Worm (Caenorhabditis elegans) whole organism, L4 larva: ENCODE data around the gene ZK662.2.
A peak's percentile ranks its signal among the peaks of the same experiment; 100 is the strongest.

Experiments
- F10B5.3 ChIP-seq: sonication (generic microtip); optimal IDR thresholded peaks from 2 replicates; lab custom pipeline; 2016; ENCODE audit warnings: mild to moderate bottlenecking, missing genetic modification characterization, missing compliant biosample characterization
- F26F4.8 ChIP-seq: fragments of 200-800 bp; sonication (Bioruptor generic); conservative IDR thresholded peaks from 2 replicates; pipeline ENCODE4 v1.3.6; 2022; ENCODE audit warnings: missing genetic modification characterization, missing compliant biosample characterization
- F49E8.2 ChIP-seq: sonication (generic microtip); optimal IDR thresholded peaks from 2 replicates; lab custom pipeline; 2016; ENCODE audit warnings: missing compliant biosample characterization, mild to moderate bottlenecking, missing genetic modification characterization, borderline replicate concordance
- T20F7.1 ChIP-seq: fragments of 200-800 bp; sonication (Bioruptor generic); optimal IDR thresholded peaks from 2 replicates; lab custom pipeline; 2018; ENCODE audit warnings: mild to moderate bottlenecking, missing genetic modification characterization, missing compliant biosample characterization
- T26A8.4 ChIP-seq: fragments of 200-800 bp; sonication (Bioruptor generic); IDR thresholded peaks from 2 replicates; pipeline ENCODE4 v1.3.6; 2022; ENCODE audit warnings: missing genetic modification characterization, missing compliant biosample characterization
- aha-1 ChIP-seq: fragments of 150-350 bp; peaks from one replicate; lab custom pipeline; 2014; ENCODE audit warnings: missing biosample characterization, missing genetic modification characterization
- arid-1 ChIP-seq: fragments of 200-800 bp; sonication (Bioruptor generic); conservative IDR thresholded peaks from 2 replicates; pipeline ENCODE4 v1.3.6; 2022; ENCODE audit warnings: missing genetic modification reagents, missing genetic modification characterization, missing compliant biosample characterization
- ceh-20 ChIP-seq: fragments of 200-800 bp; sonication (Bioruptor generic); IDR thresholded peaks from 2 replicates; pipeline ENCODE4 v1.3.6; 2022; ENCODE audit warnings: missing genetic modification reagents, missing genetic modification characterization, missing compliant biosample characterization
- ceh-28 ChIP-seq: fragments of 150-350 bp; optimal IDR thresholded peaks from 2 replicates; lab custom pipeline; 2014; ENCODE audit warnings: missing biosample characterization, missing genetic modification reagents, missing genetic modification characterization
- ceh-82 ChIP-seq: sonication (generic microtip); optimal IDR thresholded peaks from 2 replicates; lab custom pipeline; 2017; ENCODE audit warnings: missing biosample characterization, missing genetic modification characterization
- ctbp-1 ChIP-seq: fragments of 200-800 bp; sonication (Bioruptor generic); IDR thresholded peaks from 2 replicates; pipeline ENCODE4 v1.3.6; 2022; ENCODE audit warnings: missing genetic modification reagents, missing genetic modification characterization, missing compliant biosample characterization
- daf-8 ChIP-seq: fragments of 200-800 bp; sonication (Bioruptor generic); IDR thresholded peaks from 2 replicates; pipeline ENCODE4 v1.3.6; 2022; ENCODE audit warnings: missing genetic modification characterization, missing compliant biosample characterization
- dmd-6 ChIP-seq: fragments of 200-800 bp; sonication (Bioruptor generic); IDR thresholded peaks from 2 replicates; pipeline ENCODE4 v1.3.6; 2022; ENCODE audit warnings: missing genetic modification reagents, missing genetic modification characterization, missing compliant biosample characterization
- dpl-1 ChIP-seq: fragments of 150-350 bp; optimal IDR thresholded peaks from 2 replicates; lab custom pipeline; 2014; ENCODE audit warnings: missing biosample characterization, missing genetic modification reagents, missing genetic modification characterization
- dve-1 ChIP-seq: sonication (generic microtip); optimal IDR thresholded peaks from 2 replicates; lab custom pipeline; 2017; ENCODE audit warnings: antibody characterized with exemption, mild to moderate bottlenecking, missing genetic modification characterization, missing compliant biosample characterization; ENCODE audit not compliant: insufficient read depth
- egl-43 ChIP-seq: fragments of 200-800 bp; sonication (Bioruptor generic); IDR thresholded peaks from 2 replicates; pipeline ENCODE4 v1.3.6; 2022; ENCODE audit warnings: missing genetic modification reagents, missing genetic modification characterization, missing compliant biosample characterization
- fkh-10 ChIP-seq: fragments of 150-350 bp; optimal IDR thresholded peaks from 2 replicates; lab custom pipeline; 2014; ENCODE audit warnings: missing biosample characterization, missing genetic modification reagents, missing genetic modification characterization
- gei-8 ChIP-seq: fragments of 200-800 bp; sonication (Bioruptor generic); optimal IDR thresholded peaks from 2 replicates; lab custom pipeline; 2018; ENCODE audit warnings: mild to moderate bottlenecking, missing genetic modification characterization, missing compliant biosample characterization
- hif-1 ChIP-seq, 2 experiments: sonication (generic microtip); optimal IDR thresholded peaks; 2 replicates each; lab custom pipeline; 2016 to 2017; ENCODE audit warnings: missing compliant biosample characterization in 2 of 2, missing genetic modification characterization in 2 of 2, missing genetic modification reagents in 2 of 2, missing genotype in 2 of 2, mild to moderate bottlenecking in 1 of 2
- hlh-11 ChIP-seq: fragments of 200-800 bp; sonication (Bioruptor generic); optimal IDR thresholded peaks from 2 replicates; lab custom pipeline; 2018; ENCODE audit warnings: mild to moderate bottlenecking, missing genetic modification characterization, missing compliant biosample characterization
- hlh-30 ChIP-seq: sonication (generic microtip); optimal IDR thresholded peaks from 2 replicates; lab custom pipeline; 2017; ENCODE audit warnings: antibody characterized with exemption, mild to moderate bottlenecking, missing genetic modification characterization, missing compliant biosample characterization; ENCODE audit not compliant: insufficient read depth
- hmg-1.1 ChIP-seq: fragments of 200-800 bp; sonication (Bioruptor generic); IDR thresholded peaks from 2 replicates; pipeline ENCODE4 v1.3.6; 2022; ENCODE audit warnings: missing genetic modification reagents, missing genetic modification characterization, missing compliant biosample characterization
- lim-7 ChIP-seq: fragments of 200-800 bp; sonication (Bioruptor generic); IDR thresholded peaks from 2 replicates; pipeline ENCODE4 v1.3.6; 2022; ENCODE audit warnings: missing genetic modification characterization, missing compliant biosample characterization
- lin-13 ChIP-seq: fragments of 150-350 bp; optimal IDR thresholded peaks from 2 replicates; lab custom pipeline; 2014; ENCODE audit warnings: missing biosample characterization, missing genetic modification reagents, missing genetic modification characterization
- madf-5 ChIP-seq, 2 experiments: fragments of 200-800 bp; sonication (Bioruptor generic); IDR thresholded peaks; 2 replicates each; pipeline ENCODE4 v1.3.6; 2022; ENCODE audit warnings: missing compliant biosample characterization in 2 of 2, missing genetic modification characterization in 2 of 2
- madf-9 ChIP-seq: fragments of 200-800 bp; sonication (Bioruptor generic); conservative IDR thresholded peaks from 2 replicates; pipeline ENCODE4 v1.3.6; 2022; ENCODE audit warnings: missing genetic modification reagents, missing genetic modification characterization, missing compliant biosample characterization
- mdl-1 ChIP-seq, 2 experiments: fragments of 150-350 bp in 1 of 2; sonication (generic microtip) in 1 of 2; optimal IDR thresholded peaks; 2 replicates each; lab custom pipeline; 2014 to 2017; ENCODE audit warnings: missing biosample characterization in 2 of 2, missing genetic modification characterization in 2 of 2
- mes-2 ChIP-seq: sonication (generic microtip); optimal IDR thresholded peaks from 2 replicates; lab custom pipeline; 2016; ENCODE audit warnings: missing genotype, mild to moderate bottlenecking, missing genetic modification characterization, missing compliant biosample characterization; ENCODE audit not compliant: poor library complexity, severe bottlenecking
- mxl-3 ChIP-seq: fragments of 200-800 bp; sonication (Bioruptor generic); optimal IDR thresholded peaks from 2 replicates; lab custom pipeline; 2018; ENCODE audit warnings: mild to moderate bottlenecking, missing genetic modification characterization, missing compliant biosample characterization
- nhr-102 ChIP-seq: sonication (generic microtip); optimal IDR thresholded peaks from 2 replicates; lab custom pipeline; 2016; ENCODE audit warnings: mild to moderate bottlenecking, missing genetic modification characterization, moderate library complexity, missing compliant biosample characterization
- nhr-11 ChIP-seq: fragments of 150-350 bp; optimal IDR thresholded peaks from 2 replicates; lab custom pipeline; 2014; ENCODE audit warnings: missing biosample characterization, missing genetic modification characterization
- nhr-25 ChIP-seq: sonication (generic microtip); optimal IDR thresholded peaks from 2 replicates; lab custom pipeline; 2017; ENCODE audit warnings: missing genetic modification characterization, mild to moderate bottlenecking, missing compliant biosample characterization, antibody characterized with exemption, moderate library complexity, borderline replicate concordance; ENCODE audit not compliant: insufficient read depth
- nhr-28 ChIP-seq: fragments of 150-350 bp; optimal IDR thresholded peaks from 2 replicates; lab custom pipeline; 2014; ENCODE audit warnings: missing biosample characterization, missing genetic modification characterization
- nhr-42 ChIP-seq: fragments of 200-800 bp; sonication (Bioruptor generic); IDR thresholded peaks from 2 replicates; pipeline ENCODE4 v1.3.6; 2022; ENCODE audit warnings: missing genetic modification characterization, missing compliant biosample characterization
- nhr-48 ChIP-seq: sonication (generic microtip); optimal IDR thresholded peaks from 2 replicates; lab custom pipeline; 2016; ENCODE audit warnings: mild to moderate bottlenecking, missing genetic modification characterization, missing compliant biosample characterization
- nhr-77 ChIP-seq: fragments of 150-350 bp; optimal IDR thresholded peaks from 2 replicates; lab custom pipeline; 2014; ENCODE audit warnings: missing biosample characterization, missing genetic modification characterization
- pha-4 ChIP-seq, 2 experiments: fragments of 150-350 bp in 1 of 2; fragments of 200-800 bp in 1 of 2; sonication (Bioruptor generic) in 1 of 2; IDR thresholded peaks in 1 of 2; optimal IDR thresholded peaks in 1 of 2; 2 replicates each; pipeline versions ENCODE4 v1.3.6 to Lab custom; 2014 to 2022; ENCODE audit warnings: missing genetic modification characterization in 2 of 2, missing genetic modification reagents in 2 of 2, missing biosample characterization in 1 of 2, missing compliant biosample characterization in 1 of 2
- rbr-2 ChIP-seq: sonication (generic microtip); optimal IDR thresholded peaks from 2 replicates; lab custom pipeline; 2016; ENCODE audit warnings: missing genotype, missing genetic modification characterization, missing compliant biosample characterization
- saeg-2 ChIP-seq: fragments of 200-800 bp; sonication (Bioruptor generic); IDR thresholded peaks from 2 replicates; pipeline ENCODE4 v1.3.6; 2022; ENCODE audit warnings: missing genetic modification reagents, missing genetic modification characterization, missing compliant biosample characterization
- set-16 ChIP-seq: fragments of 200-800 bp; sonication (Bioruptor generic); IDR thresholded peaks from 2 replicates; pipeline ENCODE4 v1.3.6; 2022; ENCODE audit warnings: missing genetic modification reagents, missing genetic modification characterization, missing compliant biosample characterization
- spr-3 ChIP-seq: fragments of 200-800 bp; sonication (Bioruptor generic); optimal IDR thresholded peaks from 2 replicates; lab custom pipeline; 2018; ENCODE audit warnings: mild to moderate bottlenecking, missing genetic modification characterization, missing compliant biosample characterization
- tra-1 ChIP-seq: fragments of 200-800 bp; sonication (Bioruptor generic); IDR thresholded peaks from 2 replicates; pipeline ENCODE4 v1.3.6; 2022; ENCODE audit warnings: missing genetic modification reagents, missing genetic modification characterization, missing compliant biosample characterization
- zfp-2 ChIP-seq: sonication (generic microtip); optimal IDR thresholded peaks from 2 replicates; lab custom pipeline; 2016; ENCODE audit warnings: mild to moderate bottlenecking, missing genetic modification characterization, missing compliant biosample characterization
- zfp-3 ChIP-seq: fragments of 200-800 bp; sonication (Bioruptor generic); conservative IDR thresholded peaks from 2 replicates; pipeline ENCODE4 v1.3.6; 2022; ENCODE audit warnings: missing genetic modification reagents, missing genetic modification characterization, missing compliant biosample characterization
- zip-11 ChIP-seq: fragments of 200-800 bp; sonication (Bioruptor generic); IDR thresholded peaks from 2 replicates; pipeline ENCODE4 v1.3.6; 2022; ENCODE audit warnings: missing genetic modification characterization, missing compliant biosample characterization
- ztf-11 ChIP-seq: fragments of 150-350 bp; optimal IDR thresholded peaks from 2 replicates; lab custom pipeline; 2014; ENCODE audit warnings: missing biosample characterization, missing genetic modification characterization

ZK662.2 gene

DNA sequence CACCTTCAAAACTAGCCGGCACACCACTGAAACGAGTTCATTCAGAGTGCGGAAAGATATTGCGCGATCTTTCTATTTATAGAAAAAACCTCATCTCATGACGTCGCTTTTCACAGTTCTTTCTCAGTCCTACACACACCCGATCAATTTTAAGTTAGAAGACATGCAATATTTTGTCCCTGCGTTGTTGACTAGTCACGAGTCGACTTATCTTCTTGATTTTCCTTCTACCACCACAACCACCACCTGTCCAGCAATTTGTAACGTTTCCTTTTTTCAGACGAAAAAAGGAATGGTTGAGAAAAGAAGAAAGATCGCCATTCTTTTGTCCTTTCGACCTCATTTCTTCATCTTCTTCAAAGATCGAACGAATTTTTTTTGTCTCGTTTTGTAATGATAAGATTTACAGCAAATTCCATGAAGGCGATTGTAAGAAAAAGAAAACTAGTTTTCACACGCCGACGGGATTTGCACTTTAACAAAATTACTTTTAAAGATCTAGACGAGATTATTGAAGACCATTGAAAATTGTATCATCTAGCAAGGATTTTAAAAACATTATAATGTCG is 9.7 kb downstream of the ZK662.2 start (continued):
- TF ChIP-seq ceh-20 (GFP tag; lab: Robert Waterston, UW) (no peak), ceh-82 (tag; lab: Kevin White, UChicago) (no peak), spr-3 (GFP tag; lab: Kevin White, UChicago) (no peak), daf-8 (GFP tag; lab: Robert Waterston, UW) (no peak), T26A8.4 (GFP tag; lab: Robert Waterston, UW) (no peak), zfp-2 (tag; lab: Kevin White, UChicago) (no peak), lim-7 (GFP tag; lab: Robert Waterston, UW) (no peak), gei-8 (GFP tag; lab: Kevin White, UChicago) (peak; percentile 59), zip-11 (GFP tag; lab: Robert Waterston, UW) (no peak), F26F4.8 (GFP tag; lab: Robert Waterston, UW) (no peak), nhr-48 (peak; percentile 98)

- peak; percentile 53 for TF ChIP-seq T20F7.1
- TF ChIP-seq nhr-77 (tag; lab: Kevin White, UChicago) = peak; percentile 50
- no peak for TF ChIP-seq ztf-11 (tag; lab: Kevin White, UChicago)
- 0 out of 2 replicates have a peak, but pooled peaks have one; percentile 52 for TF ChIP-seq saeg-2 (GFP tag; lab: Robert Waterston, UW)
- peak; percentile 83 for TF ChIP-seq pha-4 (GFP tag; IDR thresholded peaks at IDR 0.05; lab: Robert Waterston, UW)
- TF ChIP-seq pha-4 (tag; optimal IDR thresholded peaks at IDR 0.05; lab: Kevin White, UChicago) = peak; percentile 3
- TF ChIP-seq tra-1 (GFP tag; lab: Robert Waterston, UW) = peak; percentile 84
- TF ChIP-seq mxl-3 = peak; percentile 77
- no peak for TF ChIP-seq F49E8.2
- TF ChIP-seq madf-5 (GFP tag; IDR thresholded peaks at IDR 0.05; lab: Robert Waterston, UW) = no peak
- TF ChIP-seq F10B5.3 (tag; lab: Kevin White, UChicago) = peak; percentile 20
- 0 out of 2 replicates have a peak, but pooled peaks have one; percentile 22 for TF ChIP-seq nhr-42 (GFP tag; lab: Robert Waterston, UW)
- peak; percentile 51 for TF ChIP-seq nhr-28
- no peak for TF ChIP-seq zfp-3 (GFP tag; lab: Robert Waterston, UW)
- peak; percentile 97 for TF ChIP-seq aha-1
- TF ChIP-seq nhr-11 (tag; lab: Kevin White, UChicago) = peak; percentile 76
- TF ChIP-seq hlh-30 = peak; percentile 94
- TF ChIP-seq nhr-102 (tag; lab: Kevin White, UChicago) = peak; percentile 5
- TF ChIP-seq ceh-20 (GFP tag; lab: Robert Waterston, UW) = peak; percentile 82
- peak; percentile 54 for TF ChIP-seq gei-8 (GFP tag; lab: Kevin White, UChicago)
- peak in 1 of 2 experiments; percentile 77 for TF ChIP-seq hif-1 (tag; optimal IDR thresholded peaks at IDR 0.05; lab: Kevin White, UChicago)
- TF ChIP-seq ctbp-1 = peak; percentile 92
- peak; percentile 88 for TF ChIP-seq egl-43 (GFP tag; lab: Robert Waterston, UW)
- TF ChIP-seq dve-1 (tag; lab: Kevin White, UChicago) = peak; percentile 72
- peak; percentile 87 for TF ChIP-seq hmg-1.1
- peak; percentile 90 for TF ChIP-seq rbr-2
- TF ChIP-seq mdl-1 (tag; optimal IDR thresholded peaks at IDR 0.05; lab: Kevin White, UChicago) = peak; percentile 67 to 95
- peak; percentile 21 for TF ChIP-seq lin-13 (GFP tag; lab: Kevin White, UChicago)
- TF ChIP-seq nhr-25 (tag; lab: Kevin White, UChicago) = peak; percentile 70
- TF ChIP-seq dpl-1 (GFP tag; lab: Kevin White, UChicago) = no peak
- peak; percentile 84 for TF ChIP-seq fkh-10
- peak; percentile 55 for TF ChIP-seq mes-2
- peak; percentile 95 for TF ChIP-seq hlh-11 (tag; lab: Kevin White, UChicago)
- TF ChIP-seq madf-9 (GFP tag; lab: Robert Waterston, UW) = 0 out of 2 replicates have a peak, but pooled peaks have one; percentile 35
- no peak for TF ChIP-seq zip-11 (GFP tag; lab: Robert Waterston, UW)
- TF ChIP-seq ceh-28 (tag; lab: Kevin White, UChicago) = peak; percentile 59
- TF ChIP-seq dmd-6 (GFP tag; lab: Robert Waterston, UW) = peak; percentile 95
- peak; percentile 73 for TF ChIP-seq arid-1
- TF ChIP-seq T26A8.4 (GFP tag; lab: Robert Waterston, UW) = peak; percentile 64
- peak; percentile 92 for TF ChIP-seq set-16 (GFP tag; lab: Robert Waterston, UW)
Observed at ce11 chrX:15707366-15707892, 10.9 kb downstream of the ZK662.2 start.
